Fruit fly (Drosophila melanogaster) whole organism, embryonic: ENCODE results near the gene Spn88Ea.

ENCODE experiments used
- Aef1 ChIP-seq: fragments of 200-800 bp; sonication (Bioruptor generic); IDR thresholded peaks from 3 replicates; pipeline ENCODE4 v1.3.6; 2022; ENCODE audit warnings: missing biosample characterization, missing genetic modification characterization
- Antp ChIP-seq: fragments of 200-800 bp; sonication (Bioruptor generic); optimal IDR thresholded peaks from 3 replicates; lab custom pipeline; 2016; ENCODE audit warnings: missing biosample characterization, missing genetic modification characterization
- CG10209 ChIP-seq: fragments of 200-800 bp; sonication (Bioruptor generic); optimal IDR thresholded peaks from 3 replicates; lab custom pipeline; 2017; ENCODE audit warnings: missing biosample characterization, mild to moderate bottlenecking, missing genetic modification characterization, missing genetic modification reagents
- CG10321 ChIP-seq: fragments of 200-800 bp; sonication (Bioruptor generic); IDR thresholded peaks from 2 replicates; pipeline ENCODE4 v1.3.6; 2022; ENCODE audit warnings: missing biosample characterization, missing genetic modification characterization
- CG11247 ChIP-seq: fragments of 200-800 bp; sonication (Bioruptor generic); IDR thresholded peaks from 2 replicates; pipeline ENCODE4 v1.3.6; 2022; ENCODE audit warnings: missing biosample characterization, missing genetic modification characterization
- CG11504 ChIP-seq: fragments of 200-800 bp; sonication (Bioruptor generic); optimal IDR thresholded peaks from 3 replicates; lab custom pipeline; 2019; ENCODE audit warnings: missing biosample characterization, mild to moderate bottlenecking, missing genetic modification characterization, moderate library complexity
- CG11560 ChIP-seq: fragments of 200-800 bp; sonication (Bioruptor generic); IDR thresholded peaks from 3 replicates; pipeline ENCODE4 v1.3.6; 2022; ENCODE audit warnings: missing biosample characterization, missing genetic modification characterization
- CG12391 ChIP-seq: fragments of 200-800 bp; sonication (Bioruptor generic); optimal IDR thresholded peaks from 3 replicates; lab custom pipeline; 2018; ENCODE audit warnings: missing biosample characterization, mild to moderate bottlenecking, missing genetic modification characterization, moderate library complexity
- CG13624 ChIP-seq: fragments of 200-800 bp; sonication (Bioruptor generic); optimal IDR thresholded peaks from 2 replicates; lab custom pipeline; 2016; ENCODE audit warnings: missing biosample characterization, missing genetic modification characterization
- CG16815 ChIP-seq: fragments of 200-800 bp; sonication (Bioruptor generic); optimal IDR thresholded peaks from 3 replicates; lab custom pipeline; 2017; ENCODE audit warnings: missing biosample characterization, mild to moderate bottlenecking, missing genetic modification characterization
- CG17829 ChIP-seq: fragments of 200-800 bp; optimal IDR thresholded peaks from 2 replicates; lab custom pipeline; 2019; ENCODE audit warnings: missing biosample characterization, mild to moderate bottlenecking, missing genetic modification characterization, moderate library complexity
- CG31224 ChIP-seq: fragments of 200-800 bp; sonication (Bioruptor generic); IDR thresholded peaks from 2 replicates; pipeline ENCODE4 v1.3.6; 2022; ENCODE audit warnings: missing biosample characterization, missing genetic modification characterization
- CG34422 ChIP-seq: fragments of 200-800 bp; sonication (Bioruptor generic); IDR thresholded peaks from 3 replicates; pipeline ENCODE4 v1.3.6; 2022; ENCODE audit warnings: missing biosample characterization, missing genetic modification characterization
- CG4404 ChIP-seq: fragments of 200-800 bp; sonication (Bioruptor generic); IDR thresholded peaks from 2 replicates; pipeline ENCODE4 v1.3.6; 2022; ENCODE audit warnings: missing biosample characterization, missing genetic modification characterization
- CG4707 ChIP-seq: fragments of 200-800 bp; sonication (Bioruptor generic); optimal IDR thresholded peaks from 2 replicates; lab custom pipeline; 2018; ENCODE audit warnings: missing biosample characterization, mild to moderate bottlenecking, missing genetic modification characterization, moderate library complexity
- CG4820 ChIP-seq: fragments of 200-800 bp; sonication (Bioruptor generic); optimal IDR thresholded peaks from 3 replicates; lab custom pipeline; 2016; ENCODE audit warnings: missing biosample characterization, missing genetic modification characterization
- CG6254 ChIP-seq: fragments of 200-800 bp; sonication (Bioruptor generic); optimal IDR thresholded peaks from 3 replicates; lab custom pipeline; 2017; ENCODE audit warnings: mild to moderate bottlenecking, missing biosample characterization, missing genetic modification reagents, missing genetic modification characterization
- CG7786 ChIP-seq: fragments of 200-800 bp; sonication (Bioruptor generic); optimal IDR thresholded peaks from 2 replicates; lab custom pipeline; 2016; ENCODE audit warnings: missing biosample characterization, missing genetic modification characterization
- CG7987 ChIP-seq: fragments of 200-800 bp; sonication (Bioruptor generic); optimal IDR thresholded peaks from 2 replicates; lab custom pipeline; 2018; ENCODE audit warnings: missing biosample characterization, mild to moderate bottlenecking, missing genetic modification characterization, moderate library complexity
- CG8281 ChIP-seq: fragments of 200-800 bp; sonication (Bioruptor generic); optimal IDR thresholded peaks from 2 replicates; lab custom pipeline; 2018; ENCODE audit warnings: missing biosample characterization, mild to moderate bottlenecking, missing genetic modification characterization, moderate library complexity
- CG9876 ChIP-seq: fragments of 200-800 bp; sonication (Bioruptor generic); optimal IDR thresholded peaks from 2 replicates; lab custom pipeline; 2016; ENCODE audit warnings: missing biosample characterization, missing genetic modification characterization
- CoRest ChIP-seq: fragments of 200-800 bp; sonication (Bioruptor generic); optimal IDR thresholded peaks from 3 replicates; lab custom pipeline; 2018; ENCODE audit warnings: missing biosample characterization, mild to moderate bottlenecking, missing genetic modification characterization, moderate library complexity
- Dfd ChIP-seq, 2 experiments: fragments of >200 bp; optimal IDR thresholded peaks; 2 replicates each; lab custom pipeline; 2017; ENCODE audit warnings: missing biosample characterization in 2 of 2, missing genetic modification characterization in 2 of 2
- H15 ChIP-seq: fragments of 200-800 bp; sonication (Bioruptor generic); IDR thresholded peaks from 3 replicates; pipeline ENCODE4 v1.3.6; 2022; ENCODE audit warnings: missing biosample characterization, missing genetic modification characterization
- Hand ChIP-seq: fragments of 200-800 bp; sonication (Bioruptor generic); optimal IDR thresholded peaks from 2 replicates; lab custom pipeline; 2017; ENCODE audit warnings: mild to moderate bottlenecking, missing biosample characterization, missing genetic modification reagents, missing genetic modification characterization
- Jarid2 ChIP-seq: fragments of 200-800 bp; sonication (Bioruptor generic); optimal IDR thresholded peaks from 3 replicates; lab custom pipeline; 2017; ENCODE audit warnings: mild to moderate bottlenecking, missing biosample characterization, missing genetic modification reagents, missing genetic modification characterization
- MTF-1 ChIP-seq: fragments of 200-800 bp; sonication (Bioruptor generic); optimal IDR thresholded peaks from 2 replicates; lab custom pipeline; 2018; ENCODE audit warnings: missing biosample characterization, mild to moderate bottlenecking, missing genetic modification characterization, borderline replicate concordance
- Max ChIP-seq: fragments of 200-800 bp; sonication (Bioruptor generic); optimal IDR thresholded peaks from 2 replicates; lab custom pipeline; 2016; ENCODE audit warnings: missing biosample characterization, mild to moderate bottlenecking, missing genetic modification characterization
- Opbp ChIP-seq: fragments of 200-800 bp; sonication (Bioruptor generic); IDR thresholded peaks from 3 replicates; pipeline ENCODE4 v1.3.6; 2022; ENCODE audit warnings: missing biosample characterization, missing genetic modification characterization; ENCODE audit not compliant: partially characterized antibody
- bcd ChIP-seq: fragments of 200-800 bp; sonication (Bioruptor generic); optimal IDR thresholded peaks from 2 replicates; lab custom pipeline; 2017; ENCODE audit warnings: missing biosample characterization, mild to moderate bottlenecking, missing genetic modification characterization
- bowl ChIP-seq: fragments of 200-800 bp; sonication (Bioruptor generic); IDR thresholded peaks from 2 replicates; pipeline ENCODE4 v1.3.6; 2022; ENCODE audit warnings: missing biosample characterization, missing genetic modification characterization
- cas ChIP-seq: fragments of 200-800 bp; sonication (Bioruptor generic); IDR thresholded peaks from 2 replicates; pipeline ENCODE4 v1.3.6; 2022; ENCODE audit warnings: missing biosample characterization, missing genetic modification characterization
- cato ChIP-seq: fragments of 200-800 bp; sonication (Bioruptor generic); optimal IDR thresholded peaks from 2 replicates; lab custom pipeline; 2016; ENCODE audit warnings: missing biosample characterization, missing genetic modification characterization, borderline replicate concordance
- chif ChIP-seq, 2 experiments: fragments of 200-800 bp; sonication (Bioruptor generic); optimal IDR thresholded peaks; 3 replicates each; lab custom pipeline; 2016; ENCODE audit warnings: missing biosample characterization in 2 of 2, missing genetic modification characterization in 2 of 2
- da ChIP-seq: fragments of 200-800 bp; sonication (Bioruptor generic); optimal IDR thresholded peaks from 2 replicates; lab custom pipeline; 2016; ENCODE audit warnings: missing biosample characterization, missing genetic modification characterization
- dmrt99B ChIP-seq: fragments of 200-800 bp; sonication (Bioruptor generic); optimal IDR thresholded peaks from 2 replicates; lab custom pipeline; 2018; ENCODE audit warnings: missing biosample characterization, mild to moderate bottlenecking, missing genetic modification characterization, moderate library complexity
- eve ChIP-seq, 2 experiments: fragments of >200 bp; optimal IDR thresholded peaks; 2 replicates each; lab custom pipeline; 2017; ENCODE audit warnings: missing biosample characterization in 2 of 2, missing genetic modification characterization in 2 of 2
- ewg ChIP-seq: fragments of 200-800 bp; sonication (Bioruptor generic); optimal IDR thresholded peaks from 3 replicates; lab custom pipeline; 2017; ENCODE audit warnings: mild to moderate bottlenecking, missing biosample characterization, missing genetic modification reagents, missing genetic modification characterization
- eyg ChIP-seq: fragments of 200-800 bp; sonication (Bioruptor generic); optimal IDR thresholded peaks from 3 replicates; lab custom pipeline; 2016; ENCODE audit warnings: missing biosample characterization, missing genetic modification characterization
- ftz-f1 ChIP-seq: fragments of 200-800 bp; sonication (Bioruptor generic); optimal IDR thresholded peaks from 2 replicates; lab custom pipeline; 2016; ENCODE audit warnings: missing biosample characterization, missing genetic modification characterization
- ham ChIP-seq: fragments of 200-800 bp; sonication (Bioruptor generic); IDR thresholded peaks from 2 replicates; pipeline ENCODE4 v1.3.6; 2022; ENCODE audit warnings: missing biosample characterization, missing genetic modification characterization
- hbn ChIP-seq: fragments of 200-800 bp; sonication (Bioruptor generic); IDR thresholded peaks from 2 replicates; pipeline ENCODE4 v1.3.6; 2022; ENCODE audit warnings: missing biosample characterization, missing genetic modification characterization; ENCODE audit not compliant: partially characterized antibody
- pan ChIP-seq, 4 experiments: fragments of >200 bp in 3 of 4; fragments of 200-800 bp in 1 of 4; sonication (Bioruptor generic) in 1 of 4; optimal IDR thresholded peaks in 3 of 4; IDR thresholded peaks in 1 of 4; 2 replicates each; pipeline versions ENCODE4 v1.3.6 to Lab custom; 2017 to 2022; ENCODE audit warnings: missing biosample characterization in 2 of 4, missing genetic modification characterization in 2 of 4, mixed read lengths in 1 of 4
- peb ChIP-seq: fragments of 200-800 bp; sonication (Bioruptor generic); IDR thresholded peaks from 2 replicates; pipeline ENCODE4 v1.3.6; 2022; ENCODE audit warnings: missing biosample characterization, missing genetic modification characterization
- pho ChIP-seq: fragments of 200-800 bp; sonication (Bioruptor generic); optimal IDR thresholded peaks from 2 replicates; lab custom pipeline; 2016; ENCODE audit warnings: missing biosample characterization, missing genetic modification characterization
- sr ChIP-seq: fragments of 200-800 bp; sonication (Bioruptor generic); IDR thresholded peaks from 3 replicates; pipeline ENCODE4 v1.3.6; 2022; ENCODE audit warnings: missing biosample characterization, missing genetic modification characterization
- unc-4 ChIP-seq: fragments of 200-800 bp; sonication (Bioruptor generic); IDR thresholded peaks from 2 replicates; pipeline ENCODE4 v1.3.6; 2022; ENCODE audit warnings: missing biosample characterization, missing genetic modification characterization; ENCODE audit not compliant: partially characterized antibody
- vnd ChIP-seq: fragments of 200-800 bp; sonication (Bioruptor generic); IDR thresholded peaks from 3 replicates; pipeline ENCODE4 v1.3.6; 2022; ENCODE audit warnings: missing biosample characterization, missing genetic modification characterization; ENCODE audit not compliant: partially characterized antibody

Spn88Ea gene

DNA sequence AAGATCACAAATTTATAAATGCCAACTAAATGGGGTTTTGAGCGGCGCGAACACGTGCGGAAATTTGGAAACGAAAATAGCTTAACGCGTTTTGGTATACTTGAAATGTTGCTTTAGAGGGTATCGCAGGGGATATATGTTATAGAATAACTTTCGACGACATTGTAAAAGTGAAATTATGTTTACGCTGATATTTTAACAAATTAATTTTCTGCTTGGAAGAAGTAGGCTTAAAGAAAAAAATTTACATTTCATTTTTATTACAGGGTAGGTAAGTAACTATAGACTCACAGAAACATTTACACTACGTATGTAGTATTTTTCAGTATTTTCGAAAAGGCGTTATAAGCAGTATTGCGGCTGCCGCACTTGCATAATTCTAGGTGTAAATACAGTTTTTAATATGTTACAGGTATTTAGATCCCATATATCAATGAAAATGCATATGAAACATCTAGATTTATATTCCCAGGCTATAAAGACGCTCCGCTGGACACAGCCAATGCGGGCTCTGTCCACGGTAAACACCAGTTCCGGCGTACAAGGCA lies 23.2 kb upstream of the Spn88Ea start, which contains the start of the genes Art3 and mRpS10 (continued):
- peak; percentile 100 for TF ChIP-seq CG13624
- TF ChIP-seq CG17829 (tag; lab: Kevin White, UChicago): peak; percentile 100
- TF ChIP-seq eyg (GFP tag; lab: Kevin White, UChicago): peak; percentile 100
- peak; percentile 92 for TF ChIP-seq CG10321 (GFP tag; lab: Robert Waterston, UW)
- peak; percentile 100 for TF ChIP-seq ewg (GFP tag; lab: Kevin White, UChicago)
- TF ChIP-seq bcd (GFP tag; lab: Kevin White, UChicago): peak; percentile 100
- 0 out of 2 replicates have a peak, but pooled peaks have one; percentile 30 for TF ChIP-seq unc-4 (GFP tag; lab: Robert Waterston, UW)
- peak; percentile 100 for TF ChIP-seq CG4404 (GFP tag; lab: Robert Waterston, UW)
- peak; percentile 99 for TF ChIP-seq CG9876 (GFP tag; lab: Kevin White, UChicago)
- peak; percentile 100 for TF ChIP-seq CG10209 (GFP tag; lab: Kevin White, UChicago)
- TF ChIP-seq CG6254 (GFP tag; lab: Kevin White, UChicago): peak; percentile 98
- TF ChIP-seq CG31224 (GFP tag; lab: Robert Waterston, UW): peak; percentile 99
- peak; percentile 100 for TF ChIP-seq CG7786 (GFP tag; lab: Kevin White, UChicago)
- TF ChIP-seq CG8281 (tag; lab: Kevin White, UChicago): peak; percentile 97
- no peak for TF ChIP-seq Jarid2 (GFP tag; lab: Kevin White, UChicago)
- peak; percentile 95 for TF ChIP-seq CG11560 (tag; lab: Robert Waterston, UW)
- peak; percentile 99 for TF ChIP-seq bowl
- peak; percentile 100 for TF ChIP-seq da
- TF ChIP-seq ham (GFP tag; lab: Robert Waterston, UW): peak; percentile 100
- TF ChIP-seq CoRest: peak; percentile 100
- TF ChIP-seq Aef1: peak; percentile 100
- peak; percentile 100 for TF ChIP-seq dmrt99B (tag; lab: Kevin White, UChicago)
- TF ChIP-seq Max (GFP tag; lab: Kevin White, UChicago): peak; percentile 100
- peak; percentile 47 for TF ChIP-seq hbn
- TF ChIP-seq peb: peak; percentile 100
- TF ChIP-seq eve (GFP tag; optimal IDR thresholded peaks at IDR 0.05; lab: Kevin White, UChicago): peak in 1 of 2 experiments; percentile 97
- TF ChIP-seq CG11504 (tag; lab: Kevin White, UChicago): peak; percentile 99
- peak; percentile 99 for TF ChIP-seq Hand (GFP tag; lab: Kevin White, UChicago)
- TF ChIP-seq cas: peak; percentile 99
- TF ChIP-seq Antp (GFP tag; lab: Kevin White, UChicago): peak; percentile 100
- peak; percentile 100 for TF ChIP-seq cato (GFP tag; lab: Kevin White, UChicago)
- peak; percentile 94 for TF ChIP-seq ftz-f1 (GFP tag; lab: Kevin White, UChicago)
- peak in 1 of 2 experiments; percentile 98 for TF ChIP-seq Dfd (GFP tag; optimal IDR thresholded peaks at IDR 0.05; lab: Kevin White, UChicago)
- TF ChIP-seq CG34422: peak; percentile 100
- peak; percentile 100 for TF ChIP-seq H15 (GFP tag; lab: Robert Waterston, UW)
- TF ChIP-seq CG4820 (GFP tag; lab: Kevin White, UChicago): peak; percentile 99
- peak; percentile 100 for TF ChIP-seq chif (GFP tag; optimal IDR thresholded peaks at IDR 0.05; lab: Kevin White, UChicago)
- TF ChIP-seq MTF-1: peak; percentile 100
- peak; percentile 100 for TF ChIP-seq CG12391 (tag; lab: Kevin White, UChicago)
- TF ChIP-seq CG4707 (GFP tag; lab: Kevin White, UChicago): peak; percentile 98
- TF ChIP-seq pan (optimal IDR thresholded peaks at IDR 0.05; lab: Kevin White, UChicago): peak in 1 of 2 experiments; percentile 82
- TF ChIP-seq pan (GFP tag; optimal IDR thresholded peaks at IDR 0.05 in 1 of 2, IDR thresholded peaks at IDR 0.05 in 1 of 2): peak; percentile 84 to 100
- no peak for TF ChIP-seq vnd (GFP tag; lab: Robert Waterston, UW)
- TF ChIP-seq CG7987 (GFP tag; lab: Kevin White, UChicago): peak; percentile 99
- TF ChIP-seq CG16815: peak; percentile 100
- peak; percentile 100 for TF ChIP-seq pho (GFP tag; lab: Kevin White, UChicago)
- peak; percentile 99 for TF ChIP-seq sr (GFP tag; lab: Robert Waterston, UW)
- TF ChIP-seq Opbp (GFP tag; lab: Robert Waterston, UW): peak; percentile 29; the same call in 1 of the 3 replicates
- TF ChIP-seq CG11247 (GFP tag; lab: Robert Waterston, UW): peak; percentile 100
